Worm (Caenorhabditis elegans): ENCODE measurements around the gene F45D3.3.
A peak's percentile ranks its signal among the peaks of the same experiment; 100 is the strongest.

The F45D3.3 gene

DNA sequence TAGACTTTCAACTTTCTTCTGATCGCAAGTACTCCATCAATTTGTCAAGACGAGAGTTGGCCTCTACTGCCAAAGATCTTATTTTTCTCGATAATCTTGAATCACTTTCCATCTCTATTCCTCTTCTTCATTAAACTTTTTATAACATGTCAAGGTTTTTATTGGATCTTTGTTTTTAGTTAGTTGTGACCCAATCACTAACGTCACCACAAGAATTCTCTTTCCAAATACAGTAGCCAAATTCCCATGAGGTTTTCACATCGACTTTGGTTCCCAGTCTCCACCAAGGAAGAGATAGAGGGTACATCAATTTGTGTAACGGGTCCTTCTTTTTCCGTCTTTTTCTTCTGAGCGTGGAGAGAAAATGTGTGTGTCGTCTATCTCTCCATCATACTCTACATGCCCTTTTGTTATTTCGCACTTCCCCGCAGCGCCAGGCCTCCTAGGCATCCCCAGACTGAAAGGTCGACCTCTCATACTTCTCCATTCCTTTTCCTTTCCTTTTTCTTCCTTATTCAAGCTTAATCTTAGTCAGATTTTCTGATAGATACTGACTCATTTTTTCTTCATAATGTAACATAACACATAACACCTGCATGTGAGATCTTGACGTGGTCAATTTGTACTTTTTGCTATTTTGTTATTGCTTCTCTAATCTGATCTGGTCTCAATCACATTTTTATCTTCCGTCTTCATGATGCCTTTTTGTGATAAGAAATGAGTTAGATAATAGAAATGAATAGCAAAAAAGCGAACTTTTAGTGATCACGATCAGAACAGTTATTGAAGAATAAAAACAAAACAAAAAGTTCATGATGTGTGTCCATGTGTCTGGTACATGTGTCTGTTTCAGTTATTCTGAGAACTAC lies 11.0 kb downstream of the F45D3.3 start:
- TF ChIP-seq hmg-11 (tag; optimal IDR thresholded peaks at IDR 0.05) (peak; percentile 24), ztf-4 (tag; optimal IDR thresholded peaks at IDR 0.05) (no peak), jun-1 (tag; optimal IDR thresholded peaks at IDR 0.05) (no peak), elt-1 (tag; optimal IDR thresholded peaks at IDR 0.05) (peak; percentile 95), nhr-25 (tag; optimal IDR thresholded peaks at IDR 0.05) (peak; percentile 27), nfya-1 (tag; optimal IDR thresholded peaks at IDR 0.05; ENCODE audit: insufficient read depth) (peak; percentile 39), lin-39 (tag; optimal IDR thresholded peaks at IDR 0.05) (peak; percentile 3), ceh-82 (tag; optimal IDR thresholded peaks at IDR 0.05) (no peak)

DNA sequence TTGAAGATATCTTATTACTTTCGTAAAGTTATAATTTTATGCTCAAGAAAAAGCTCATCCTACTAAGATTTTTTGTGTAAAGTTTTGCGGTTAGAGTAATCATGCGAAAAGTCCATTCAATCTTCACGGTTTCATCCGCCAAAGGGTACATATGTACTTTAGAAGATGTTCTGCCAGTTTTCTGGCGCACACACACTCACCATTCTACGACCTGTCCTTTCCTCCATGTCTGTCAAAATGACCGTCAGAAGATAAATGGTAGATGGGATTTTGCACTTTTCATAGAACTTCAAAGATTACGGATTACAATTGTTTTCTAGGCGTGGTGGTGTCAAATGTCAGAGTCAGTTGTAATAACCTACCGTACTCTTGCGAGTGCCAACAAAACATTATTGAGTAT lies 12.7 kb downstream of the F45D3.3 start:
- TF ChIP-seq ceh-16 (tag; optimal IDR thresholded peaks at IDR 0.05) (no peak), daf-12 (tag; optimal IDR thresholded peaks at IDR 0.05) (peak; percentile 57), nhr-25 (tag; optimal IDR thresholded peaks at IDR 0.05) (peak; percentile 84), nhr-67 (tag; optimal IDR thresholded peaks at IDR 0.05) (no peak), unc-62 (GFP tag; optimal IDR thresholded peaks at IDR 0.05) (peak; percentile 68), unc-39 (tag; optimal IDR thresholded peaks at IDR 0.05) (no peak), sea-2 (GFP tag; optimal IDR thresholded peaks at IDR 0.05) (no peak), nfya-1 (tag; optimal IDR thresholded peaks at IDR 0.05; ENCODE audit: insufficient read depth) (no peak), nhr-23 (tag; optimal IDR thresholded peaks at IDR 0.05) (peak; percentile 81), elt-1 (tag; optimal IDR thresholded peaks at IDR 0.05) (peak; percentile 59), nhr-12 (tag; optimal IDR thresholded peaks at IDR 0.05) (no peak)

DNA sequence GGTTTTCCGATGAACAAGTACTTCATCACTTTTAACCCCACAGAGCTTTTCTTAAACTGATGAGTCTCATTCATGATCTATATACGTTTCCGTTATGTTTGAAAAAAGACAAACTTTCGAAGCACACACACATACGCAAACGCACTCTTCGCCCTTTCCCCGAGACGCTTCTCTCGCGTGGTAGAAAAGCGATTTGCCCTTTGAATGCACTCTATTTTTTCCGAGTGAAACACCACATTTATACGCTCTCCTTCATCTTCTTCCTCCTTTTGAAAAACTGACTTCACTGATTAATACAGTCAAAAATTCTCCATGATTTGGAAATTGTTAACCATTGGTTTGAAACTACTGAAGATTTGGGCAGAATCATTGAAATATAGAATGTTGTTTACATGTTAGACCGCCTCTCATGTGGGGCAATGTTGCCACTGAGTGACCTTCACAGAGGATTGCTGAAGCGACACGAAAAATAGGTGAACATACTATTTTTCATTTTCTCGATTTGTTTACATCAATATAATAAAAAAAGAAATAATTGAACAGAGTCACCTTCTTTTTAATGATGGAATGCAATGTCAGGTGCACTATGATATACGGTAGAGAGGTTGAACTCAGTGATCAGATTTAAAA lies 13.7 kb downstream of the F45D3.3 start:
- TF ChIP-seq lin-39 (tag; optimal IDR thresholded peaks at IDR 0.05), result peak; percentile 57
- TF ChIP-seq mdl-1 (tag; optimal IDR thresholded peaks at IDR 0.05), result no peak
- TF ChIP-seq ceh-28 (tag; optimal IDR thresholded peaks at IDR 0.05), result no peak
- no peak for TF ChIP-seq sea-2 (GFP tag; optimal IDR thresholded peaks at IDR 0.05)
- TF ChIP-seq nfya-1 (tag; optimal IDR thresholded peaks at IDR 0.05; ENCODE audit: insufficient read depth), result peak; percentile 16
- no peak for TF ChIP-seq snpc-4 (tag; optimal IDR thresholded peaks at IDR 0.05)
- TF ChIP-seq ztf-11 (tag; optimal IDR thresholded peaks at IDR 0.05), result no peak
- TF ChIP-seq unc-39 (tag; optimal IDR thresholded peaks at IDR 0.05), result no peak
- no peak for TF ChIP-seq nhr-43 (tag; optimal IDR thresholded peaks at IDR 0.05; ENCODE audit: poor library complexity, severe bottlenecking)
- no peak for TF ChIP-seq aly-2 (tag; optimal IDR thresholded peaks at IDR 0.05)
- no peak for TF ChIP-seq nhr-12 (tag; optimal IDR thresholded peaks at IDR 0.05)
- no peak for TF ChIP-seq unc-62 (GFP tag; optimal IDR thresholded peaks at IDR 0.05)
- TF ChIP-seq nhr-23 (tag; optimal IDR thresholded peaks at IDR 0.05), result peak; percentile 43
- no peak for TF ChIP-seq skn-1 (tag; optimal IDR thresholded peaks at IDR 0.05)
- peak; percentile 31 for TF ChIP-seq nhr-25 (tag; optimal IDR thresholded peaks at IDR 0.05)
- no peak for TF ChIP-seq egl-5 (tag; optimal IDR thresholded peaks at IDR 0.05)
- no peak for TF ChIP-seq nhr-67 (tag; optimal IDR thresholded peaks at IDR 0.05)
- no peak for TF ChIP-seq ceh-16 (tag; optimal IDR thresholded peaks at IDR 0.05)
- no peak for TF ChIP-seq fos-1 (tag; optimal IDR thresholded peaks at IDR 0.05)
- TF ChIP-seq nhr-77 (tag; optimal IDR thresholded peaks at IDR 0.05), result no peak
- TF ChIP-seq ama-1 (optimal IDR thresholded peaks at IDR 0.05), result no peak
- TF ChIP-seq nhr-11 (tag; optimal IDR thresholded peaks at IDR 0.05), result no peak

DNA sequence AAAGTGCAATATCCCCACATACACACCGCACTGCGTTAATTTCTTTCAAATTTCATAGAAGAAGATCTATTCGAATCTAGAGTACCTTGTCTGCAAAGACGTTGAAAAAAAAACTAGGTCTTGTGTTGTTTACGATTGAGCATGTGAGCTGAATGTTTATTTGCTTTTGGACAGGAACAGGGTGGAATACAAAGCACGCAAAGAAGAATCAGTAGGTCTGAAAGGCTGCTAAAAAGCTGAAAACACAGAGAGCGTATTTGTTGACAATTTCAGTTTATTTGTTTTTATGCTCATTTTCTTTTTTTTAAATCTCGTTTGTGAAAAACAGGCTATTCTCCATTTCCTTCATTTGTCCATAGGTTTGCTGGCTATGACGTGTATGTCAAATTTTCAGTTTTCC lies 15.2 kb downstream of the F45D3.3 start:
- TF ChIP-seq pha-4 (tag; optimal IDR thresholded peaks at IDR 0.05), result peak; percentile 26
- TF ChIP-seq daf-12 (tag; optimal IDR thresholded peaks at IDR 0.05), result no peak
- TF ChIP-seq snpc-4 (tag; optimal IDR thresholded peaks at IDR 0.05), result no peak

DNA sequence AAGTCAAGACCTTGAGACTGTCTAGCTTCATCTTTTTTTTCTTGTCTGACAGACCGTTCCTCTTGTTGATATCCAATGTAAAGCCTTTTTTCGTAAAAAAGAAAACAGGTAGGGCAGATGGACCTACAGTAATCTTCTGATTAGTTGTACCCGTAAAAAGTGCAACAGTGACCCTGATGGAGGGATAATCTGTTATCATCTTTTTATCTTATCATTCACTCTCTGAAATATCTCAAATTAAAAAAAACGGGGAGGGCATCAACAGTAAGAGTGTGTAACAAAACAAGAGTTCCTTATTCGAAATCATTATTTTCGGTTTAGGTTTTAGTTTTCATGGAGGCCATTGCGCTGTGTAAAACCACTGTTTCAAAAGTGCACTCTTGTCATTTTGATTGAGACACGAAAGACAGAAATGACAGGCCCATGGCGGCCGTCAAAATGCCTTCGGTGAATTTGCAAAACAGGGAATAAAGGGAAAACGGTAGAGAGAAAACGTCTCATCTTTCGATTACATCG lies 16.5 kb downstream of the F45D3.3 start:
- TF ChIP-seq nhr-23 (tag; optimal IDR thresholded peaks at IDR 0.05), result no peak
- TF ChIP-seq skn-1 (tag; optimal IDR thresholded peaks at IDR 0.05), result no peak
- TF ChIP-seq nhr-237 (tag; optimal IDR thresholded peaks at IDR 0.05), result no peak
- no peak for TF ChIP-seq pqm-1 (tag; optimal IDR thresholded peaks at IDR 0.05)
- TF ChIP-seq jun-1 (tag; optimal IDR thresholded peaks at IDR 0.05), result no peak
- TF ChIP-seq elt-3 (tag; optimal IDR thresholded peaks at IDR 0.05), result peak; percentile 40 to 97 (median 51)
- TF ChIP-seq ceh-28 (tag; optimal IDR thresholded peaks at IDR 0.05), result no peak
- TF ChIP-seq fos-1 (tag; optimal IDR thresholded peaks at IDR 0.05), result no peak
- peak; percentile 55 for TF ChIP-seq nhr-43 (tag; optimal IDR thresholded peaks at IDR 0.05; ENCODE audit: poor library complexity, severe bottlenecking)
- TF ChIP-seq daf-12 (tag; optimal IDR thresholded peaks at IDR 0.05), result peak; percentile 26
- peak; percentile 25 for TF ChIP-seq elt-1 (tag; optimal IDR thresholded peaks at IDR 0.05)
- no peak for TF ChIP-seq sea-2 (GFP tag; optimal IDR thresholded peaks at IDR 0.05)
- no peak for TF ChIP-seq hmg-11 (tag; optimal IDR thresholded peaks at IDR 0.05)
- TF ChIP-seq mml-1 (tag; optimal IDR thresholded peaks at IDR 0.05), result no peak
- TF ChIP-seq nfya-1 (tag; optimal IDR thresholded peaks at IDR 0.05; ENCODE audit: insufficient read depth), result peak; percentile 30
- TF ChIP-seq unc-62 (GFP tag; optimal IDR thresholded peaks at IDR 0.05), result peak; percentile 88
- TF ChIP-seq pha-4 (tag; optimal IDR thresholded peaks at IDR 0.05), result no peak
- no peak for TF ChIP-seq zag-1 (tag; optimal IDR thresholded peaks at IDR 0.05)
- no peak for TF ChIP-seq tbx-2 (tag; optimal IDR thresholded peaks at IDR 0.05)
- no peak for TF ChIP-seq nhr-11 (tag; optimal IDR thresholded peaks at IDR 0.05)
- TF ChIP-seq mdl-1 (tag; optimal IDR thresholded peaks at IDR 0.05), result no peak
- no peak for TF ChIP-seq nhr-67 (tag; optimal IDR thresholded peaks at IDR 0.05)
- no peak for TF ChIP-seq snpc-4 (tag; optimal IDR thresholded peaks at IDR 0.05)
- no peak for TF ChIP-seq ZK546.5 (tag; optimal IDR thresholded peaks at IDR 0.05)
- no peak for TF ChIP-seq R02D3.7 (tag; optimal IDR thresholded peaks at IDR 0.05)
- no peak for TF ChIP-seq ztf-4 (tag; optimal IDR thresholded peaks at IDR 0.05)
- TF ChIP-seq eor-1 (tag; optimal IDR thresholded peaks at IDR 0.05), result no peak
- peak; percentile 81 for TF ChIP-seq nhr-25 (tag; optimal IDR thresholded peaks at IDR 0.05)

Measured in whole organism, L3 larva.